Worm (Caenorhabditis elegans): ENCODE results near the gene C24H10.3.
A peak's percentile ranks its signal among the peaks of the same experiment; 100 is the strongest.

C24H10.3 gene

DNA sequence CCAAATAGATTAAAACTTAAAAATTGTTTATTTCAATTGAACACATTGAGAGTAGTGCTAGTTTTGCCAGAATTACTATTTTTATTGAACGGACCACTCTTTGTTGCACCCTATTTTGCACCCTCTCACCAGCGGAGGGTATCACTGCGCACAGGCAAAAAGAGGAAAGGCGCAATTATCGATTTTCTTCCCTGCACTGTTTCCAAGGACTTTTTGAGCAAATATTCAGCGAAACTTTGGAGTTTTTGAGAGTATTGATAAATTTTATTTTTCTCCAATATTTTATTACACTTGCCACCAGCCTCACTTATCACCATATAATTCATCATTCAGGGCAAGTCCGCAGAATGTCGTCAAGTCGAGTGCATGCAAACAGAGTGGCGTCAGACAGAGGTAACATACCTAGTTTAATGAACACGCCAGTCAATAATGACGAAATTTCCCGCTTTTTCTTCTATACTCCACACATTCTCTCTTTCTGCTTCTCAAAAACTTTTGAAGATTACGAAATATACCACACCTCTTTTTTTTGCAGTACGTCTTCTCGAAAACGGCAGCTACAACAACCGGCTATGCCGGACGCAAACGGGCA lies 42.7 kb upstream of the C24H10.3 start (continued):
- TF ChIP-seq mep-1 (tag; optimal IDR thresholded peaks at IDR 0.05) (peak; percentile 40), F26F4.8 (GFP tag; conservative IDR thresholded peaks at IDR 0.05) (no peak), dmd-8 (GFP tag; IDR thresholded peaks at IDR 0.05) (no peak), F49E8.2 (tag; optimal IDR thresholded peaks at IDR 0.05; ENCODE audit: borderline replicate concordance) (no peak), T20F7.1 (GFP tag; optimal IDR thresholded peaks at IDR 0.05) (no peak), nhr-6 (tag; optimal IDR thresholded peaks at IDR 0.05) (no peak), dve-1 (tag; optimal IDR thresholded peaks at IDR 0.05; ENCODE audit: insufficient read depth) (peak; percentile 42), mxl-3 (GFP tag; optimal IDR thresholded peaks at IDR 0.05) (peak; percentile 34), rbr-2 (tag; optimal IDR thresholded peaks at IDR 0.05) (peak; percentile 17), dmd-9 (GFP tag; IDR thresholded peaks at IDR 0.05) (no peak), lin-29 (GFP tag; IDR thresholded peaks at IDR 0.05) (no peak), unc-62 (GFP tag; optimal IDR thresholded peaks at IDR 0.05 in 1 of 2) (peak in 1 of 2 experiments; percentile 24), unc-62 (tag; optimal IDR thresholded peaks at IDR 0.05) (no peak), snpc-1.2 (GFP tag; IDR thresholded peaks at IDR 0.05) (no peak), nhr-77 (tag; optimal IDR thresholded peaks at IDR 0.05) (peak; percentile 19), pqm-1 (tag; optimal IDR thresholded peaks at IDR 0.05) (peak; percentile 61), nhr-102 (tag; optimal IDR thresholded peaks at IDR 0.05) (no peak), ceh-28 (tag; optimal IDR thresholded peaks at IDR 0.05) (peak; percentile 28), hlh-30 (tag; optimal IDR thresholded peaks at IDR 0.05; ENCODE audit: insufficient read depth) (peak; percentile 2)

DNA sequence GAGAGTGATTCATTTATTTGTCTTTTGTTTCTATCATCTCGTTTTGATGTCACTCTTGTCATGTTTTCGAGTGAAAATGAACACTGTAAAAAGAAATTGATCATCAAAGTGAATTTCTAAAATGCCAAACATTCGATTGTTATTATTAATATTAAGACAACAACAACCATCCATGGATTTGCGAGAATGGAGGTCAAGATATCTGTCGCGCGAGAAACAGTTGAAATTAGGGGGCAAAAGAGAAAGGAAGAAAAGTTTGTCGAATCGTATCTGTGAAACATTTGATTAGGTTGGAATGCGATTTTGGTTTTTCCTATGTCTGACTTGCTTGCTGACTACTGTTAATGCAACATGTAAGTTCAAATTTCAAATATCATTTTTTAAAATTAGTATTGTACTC lies 39.9 kb upstream of the C24H10.3 start, which contains the start of gene ZC449.2:
ZC449.2 (plus strand) TSS at position 290 of the 400 bp plus-strand sequence.
- no peak for TF ChIP-seq daf-16 (GFP tag; optimal IDR thresholded peaks at IDR 0.05)
- peak; percentile 9 for TF ChIP-seq daf-16 (tag; optimal IDR thresholded peaks at IDR 0.05)
- TF ChIP-seq aha-1 (tag) = peak; percentile 71
- no peak for TF ChIP-seq nhr-25 (tag; optimal IDR thresholded peaks at IDR 0.05; ENCODE audit: borderline replicate concordance, insufficient read depth)

ce11 chrX:5022682-5023081 lies 38.2 kb upstream of the C24H10.3 start:
- peak; percentile 83 for TF ChIP-seq pha-4 (GFP tag; IDR thresholded peaks at IDR 0.05)
- TF ChIP-seq pha-4 (tag; optimal IDR thresholded peaks at IDR 0.05) = no peak
- TF ChIP-seq nhr-6 (tag; optimal IDR thresholded peaks at IDR 0.05) = peak; percentile 61
- TF ChIP-seq zip-2 (tag; optimal IDR thresholded peaks at IDR 0.05) = peak; percentile 67
- TF ChIP-seq saeg-2 (GFP tag; IDR thresholded peaks at IDR 0.05) = peak; percentile 68; the same call in 1 of the 2 replicates
- no peak for TF ChIP-seq mxl-2 (GFP tag; conservative IDR thresholded peaks at IDR 0.05)
- TF ChIP-seq spr-3 (GFP tag; optimal IDR thresholded peaks at IDR 0.05) = no peak
- TF ChIP-seq hlh-11 (tag; optimal IDR thresholded peaks at IDR 0.05) = peak; percentile 55
- TF ChIP-seq ZK337.2 (GFP tag; IDR thresholded peaks at IDR 0.05) = peak; percentile 61
- TF ChIP-seq nhr-10 (tag; optimal IDR thresholded peaks at IDR 0.05) = no peak
- peak in 1 of 2 experiments; percentile 87; a peak in 1 of 4 replicates for TF ChIP-seq madf-5 (GFP tag; IDR thresholded peaks at IDR 0.05)
- no peak for TF ChIP-seq ZK546.5 (tag; optimal IDR thresholded peaks at IDR 0.05)
- TF ChIP-seq ceh-28 (tag; optimal IDR thresholded peaks at IDR 0.05) = no peak
- TF ChIP-seq tra-1 (GFP tag; IDR thresholded peaks at IDR 0.05) = peak; percentile 82
- TF ChIP-seq Y105C5A.15 (GFP tag; IDR thresholded peaks at IDR 0.05) = 0 out of 2 replicates have a peak, but pooled peaks have one; percentile 49
- peak; percentile 17 for TF ChIP-seq spr-1 (tag; optimal IDR thresholded peaks at IDR 0.05)
- TF ChIP-seq nhr-76 (tag; optimal IDR thresholded peaks at IDR 0.05) = no peak
- no peak for TF ChIP-seq unc-39 (tag; optimal IDR thresholded peaks at IDR 0.05)
- TF ChIP-seq ceh-20 (GFP tag; IDR thresholded peaks at IDR 0.05) = peak; percentile 72; the same call in 1 of the 2 replicates
- TF ChIP-seq dve-1 (tag; optimal IDR thresholded peaks at IDR 0.05; ENCODE audit: insufficient read depth) = peak; percentile 79
- no peak for TF ChIP-seq zip-11 (GFP tag; IDR thresholded peaks at IDR 0.05)
- no peak for TF ChIP-seq lin-39 (tag; optimal IDR thresholded peaks at IDR 0.05)
- no peak for TF ChIP-seq aly-2 (tag; optimal IDR thresholded peaks at IDR 0.05)
- no peak for TF ChIP-seq lin-29 (GFP tag; IDR thresholded peaks at IDR 0.05)
- TF ChIP-seq vab-7 (GFP tag; IDR thresholded peaks at IDR 0.05) = peak; percentile 80
- no peak for TF ChIP-seq nhr-111 (GFP tag; optimal IDR thresholded peaks at IDR 0.05)
- TF ChIP-seq hmg-1.1 (GFP tag; IDR thresholded peaks at IDR 0.05) = peak; percentile 86
- TF ChIP-seq snpc-1.2 (GFP tag; IDR thresholded peaks at IDR 0.05) = peak; percentile 87
- TF ChIP-seq php-3 (GFP tag; IDR thresholded peaks at IDR 0.05) = peak; percentile 73; the same call in 1 of the 2 replicates
- no peak for TF ChIP-seq daf-8 (GFP tag; IDR thresholded peaks at IDR 0.05)
